Worm (Caenorhabditis elegans) whole organism, L1 larva: ENCODE data around the gene sbsp-1.

Source experiments
- ceh-8 ChIP-seq: fragments of 200-800 bp; sonication (Bioruptor generic); optimal IDR thresholded peaks from 2 replicates; lab custom pipeline; 2018; ENCODE audit warnings: mild to moderate bottlenecking, missing genetic modification characterization, moderate library complexity, missing compliant biosample characterization
- ces-1 ChIP-seq: fragments of 150-350 bp; optimal IDR thresholded peaks from 2 replicates; lab custom pipeline; 2014; ENCODE audit warnings: missing biosample characterization, missing genetic modification reagents, missing genetic modification characterization
- egl-13 ChIP-seq: sonication (generic microtip); optimal IDR thresholded peaks from 2 replicates; lab custom pipeline; 2016; ENCODE audit warnings: missing genotype, missing genetic modification reagents, missing genetic modification characterization, missing compliant biosample characterization
- egl-27 ChIP-seq, 2 experiments: fragments of 150-350 bp in 1 of 2; sonication (generic microtip); optimal IDR thresholded peaks; 3 replicates each; lab custom pipeline; 2017 to 2018; ENCODE audit warnings: missing biosample characterization in 2 of 2, missing genetic modification characterization in 2 of 2, missing genetic modification reagents in 2 of 2
- grh-1 ChIP-seq: fragments of 200-800 bp; sonication (Bioruptor generic); IDR thresholded peaks from 2 replicates; pipeline ENCODE4 v1.3.6; 2022; ENCODE audit warnings: missing genetic modification reagents, missing genetic modification characterization, missing compliant biosample characterization
- lin-13 ChIP-seq: fragments of 150-350 bp; optimal IDR thresholded peaks from 2 replicates; lab custom pipeline; 2014; ENCODE audit warnings: missing biosample characterization, missing genetic modification reagents, missing genetic modification characterization
- mab-9 ChIP-seq: fragments of 200-800 bp; sonication (Bioruptor generic); IDR thresholded peaks from 2 replicates; pipeline ENCODE4 v1.3.6; 2022; ENCODE audit warnings: missing genetic modification reagents, missing genetic modification characterization, missing compliant biosample characterization
- mep-1 ChIP-seq: fragments of 150-350 bp; optimal IDR thresholded peaks from 2 replicates; lab custom pipeline; 2014; ENCODE audit warnings: missing biosample characterization, missing genetic modification characterization
- nhr-11 ChIP-seq: fragments of 150-350 bp; optimal IDR thresholded peaks from 2 replicates; lab custom pipeline; 2014; ENCODE audit warnings: missing biosample characterization, missing genetic modification characterization
- nhr-85 ChIP-seq: sonication (generic microtip); peaks from one replicate; lab custom pipeline; 2016; ENCODE audit warnings: missing genetic modification characterization, inconsistent platforms, missing compliant biosample characterization
- pqm-1 ChIP-seq: sonication (generic microtip); optimal IDR thresholded peaks from 3 replicates; lab custom pipeline; 2017; ENCODE audit warnings: missing biosample characterization, missing genetic modification characterization
- unc-62 ChIP-seq: fragments of 150-350 bp; optimal IDR thresholded peaks from 2 replicates; lab custom pipeline; 2014; ENCODE audit warnings: missing biosample characterization, missing genetic modification reagents, missing genetic modification characterization

DNA sequence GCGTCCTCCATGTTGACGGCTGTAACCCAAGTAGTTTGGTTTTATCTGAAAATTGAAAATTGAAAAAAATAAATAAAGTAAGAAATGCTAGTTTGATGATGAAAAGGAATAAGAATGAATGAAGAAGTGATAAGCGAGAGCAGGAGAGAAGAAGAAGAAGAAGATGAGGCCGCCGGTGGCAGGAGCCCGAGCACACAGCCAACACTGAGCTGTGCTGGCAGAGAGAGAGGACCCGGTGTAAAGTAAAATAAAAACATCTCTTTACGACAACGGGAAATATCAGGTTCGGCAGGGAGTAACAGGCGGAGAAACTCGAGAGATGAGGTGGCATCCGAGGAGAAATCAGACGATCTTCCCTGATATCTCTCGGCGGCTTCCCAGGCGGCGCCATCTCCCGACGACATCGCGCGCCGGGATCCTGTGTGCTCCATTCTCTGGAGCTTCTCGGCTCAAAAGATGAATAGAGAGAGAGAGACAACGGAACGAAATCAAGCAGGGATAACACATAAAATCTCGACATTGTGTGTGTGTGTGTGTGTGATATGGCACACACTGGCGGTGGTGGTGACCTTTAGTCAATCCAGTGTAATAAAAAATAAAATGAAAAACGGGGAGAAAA, 15.8 kb upstream of the sbsp-1 start, which contains the start of gene sca-1:
- TF ChIP-seq egl-13 (tag; lab: Kevin White, UChicago), result no peak
- no peak for TF ChIP-seq nhr-11 (tag; lab: Kevin White, UChicago)
- no peak for TF ChIP-seq grh-1 (GFP tag; lab: Robert Waterston, UW)
- TF ChIP-seq unc-62 (GFP tag; lab: Kevin White, UChicago), result no peak
- no peak for TF ChIP-seq mep-1 (tag; lab: Kevin White, UChicago)
- TF ChIP-seq egl-27 (tag; optimal IDR thresholded peaks at IDR 0.05; lab: Kevin White, UChicago), result no peak
- TF ChIP-seq nhr-85 (tag; lab: Kevin White, UChicago), result no peak
- no peak for TF ChIP-seq pqm-1 (tag; lab: Kevin White, UChicago)
- no peak for TF ChIP-seq ceh-8
- TF ChIP-seq mab-9 (GFP tag; lab: Robert Waterston, UW), result no peak
- TF ChIP-seq ces-1 (GFP tag; lab: Kevin White, UChicago), result no peak
- no peak for TF ChIP-seq lin-13 (GFP tag; lab: Kevin White, UChicago)
